Worm (Caenorhabditis elegans) whole organism, L2 larva: ENCODE data around the gene cyp-42A1.

Experiments used
- peb-1 ChIP-seq: fragments of 150-350 bp; optimal IDR thresholded peaks from 2 replicates; lab custom pipeline; 2014; ENCODE audit warnings: missing biosample characterization, missing genetic modification characterization
- unc-62 ChIP-seq: fragments of 150-350 bp; optimal IDR thresholded peaks from 2 replicates; lab custom pipeline; 2014; ENCODE audit warnings: missing biosample characterization, missing genetic modification reagents, missing genetic modification characterization
- zag-1 ChIP-seq: fragments of 150-350 bp; optimal IDR thresholded peaks from 2 replicates; lab custom pipeline; 2014; ENCODE audit warnings: missing biosample characterization, missing genetic modification characterization

- no peak for TF ChIP-seq zag-1 (tag; lab: Kevin White, UChicago)
- no peak for TF ChIP-seq peb-1 (tag; lab: Kevin White, UChicago)
- TF ChIP-seq unc-62 (GFP tag; lab: Kevin White, UChicago) = no peak
Observed at ce11 chrV:18934539-18934938, 22.7 kb downstream of the cyp-42A1 start.
